Fruit fly (Drosophila melanogaster): ENCODE data around the gene wnd.

- TF ChIP-seq EcR (GFP tag; optimal IDR thresholded peaks at IDR 0.05) (no peak), Snoo (tag; optimal IDR thresholded peaks at IDR 0.05) (no peak), CG4496 (GFP tag; IDR thresholded peaks at IDR 0.05) (no peak), CG17806 (tag; optimal IDR thresholded peaks at IDR 0.05) (no peak), CG8301 (tag; optimal IDR thresholded peaks at IDR 0.05) (no peak), Pif1B (GFP tag; optimal IDR thresholded peaks at IDR 0.05) (no peak), CG13204 (GFP tag; optimal IDR thresholded peaks at IDR 0.05) (no peak), CG15710 (tag; optimal IDR thresholded peaks at IDR 0.05) (no peak), CG10348 (GFP tag; IDR thresholded peaks at IDR 0.05) (no peak), Ets98B (GFP tag; IDR thresholded peaks at IDR 0.05) (no peak), CG12605 (GFP tag; IDR thresholded peaks at IDR 0.05) (no peak), Pif1A (GFP tag; optimal IDR thresholded peaks at IDR 0.05) (no peak)
Observed at dm6 chr3L:19655923-19656322, 20.3 kb upstream of the wnd start.
